Fruit fly (Drosophila melanogaster): ENCODE results near the gene Ssb-c31a.

- TF ChIP-seq h (optimal IDR thresholded peaks at IDR 0.05) (no peak), Myc (optimal IDR thresholded peaks at IDR 0.05) (no peak), psq (optimal IDR thresholded peaks at IDR 0.05) (no peak), Sin3A (optimal IDR thresholded peaks at IDR 0.05) (no peak), ttk (optimal IDR thresholded peaks at IDR 0.05) (no peak), insv (optimal IDR thresholded peaks at IDR 0.05) (no peak)
These were observed 48.7 kb upstream of the Ssb-c31a start, which contains the start of gene Acbp1 for dm6 chr2L:8162307-8163024.
